Worm (Caenorhabditis elegans) whole organism, young adult: Measurements from ENCODE around the gene clec-161.

ENCODE experiments used
- F10E7.11 ChIP-seq: sonication (generic microtip); optimal IDR thresholded peaks from 2 replicates; lab custom pipeline; 2017; ENCODE audit warnings: mild to moderate bottlenecking, missing genetic modification characterization, moderate library complexity, missing compliant biosample characterization
- F22D6.2 ChIP-seq: sonication (generic microtip); optimal IDR thresholded peaks from 2 replicates; lab custom pipeline; 2016; ENCODE audit warnings: mild to moderate bottlenecking, missing genetic modification characterization, missing compliant biosample characterization
- F57C9.4 ChIP-seq: sonication (generic microtip); optimal IDR thresholded peaks from 2 replicates; lab custom pipeline; 2017; ENCODE audit warnings: mild to moderate bottlenecking, missing genetic modification characterization, missing compliant biosample characterization
- T07F8.4 ChIP-seq: sonication (generic microtip); optimal IDR thresholded peaks from 2 replicates; lab custom pipeline; 2016; ENCODE audit warnings: mild to moderate bottlenecking, missing genetic modification characterization, moderate library complexity, missing compliant biosample characterization
- cebp-1 ChIP-seq, 2 experiments: fragments of 200-800 bp in 1 of 2; sonication (Bioruptor generic) in 1 of 2; sonication (generic microtip) in 1 of 2; IDR thresholded peaks in 1 of 2; optimal IDR thresholded peaks in 1 of 2; 2 replicates each; pipeline versions ENCODE4 v1.3.6 to Lab custom; 2017 to 2022; ENCODE audit warnings: missing compliant biosample characterization in 2 of 2, missing genetic modification characterization in 2 of 2, mild to moderate bottlenecking in 1 of 2, missing genetic modification reagents in 1 of 2, moderate library complexity in 1 of 2
- nhr-90 ChIP-seq: sonication (generic microtip); optimal IDR thresholded peaks from 2 replicates; lab custom pipeline; 2016; ENCODE audit warnings: missing genotype, mild to moderate bottlenecking, missing genetic modification characterization, missing compliant biosample characterization
- snpc-4 ChIP-seq, 5 experiments: fragments of 150-350 bp in 1 of 5; sonication (generic microtip) in 4 of 5; optimal IDR thresholded peaks; 2 replicates each; lab custom pipeline; 2014 to 2018; ENCODE audit warnings: missing genetic modification characterization in 5 of 5, missing biosample characterization in 3 of 5, antibody characterized with exemption in 2 of 5, mild to moderate bottlenecking in 2 of 5, missing compliant biosample characterization in 2 of 5, missing genotype in 2 of 5, moderate library complexity in 2 of 5, missing genetic modification reagents in 1 of 5
- unc-130 ChIP-seq: sonication (generic microtip); optimal IDR thresholded peaks from 2 replicates; lab custom pipeline; 2016; ENCODE audit warnings: missing genetic modification reagents, missing genetic modification characterization, missing compliant biosample characterization
- zim-3 ChIP-seq: sonication (generic microtip); optimal IDR thresholded peaks from 2 replicates; lab custom pipeline; 2017; ENCODE audit warnings: mild to moderate bottlenecking, missing genetic modification characterization, moderate library complexity, missing compliant biosample characterization

DNA sequence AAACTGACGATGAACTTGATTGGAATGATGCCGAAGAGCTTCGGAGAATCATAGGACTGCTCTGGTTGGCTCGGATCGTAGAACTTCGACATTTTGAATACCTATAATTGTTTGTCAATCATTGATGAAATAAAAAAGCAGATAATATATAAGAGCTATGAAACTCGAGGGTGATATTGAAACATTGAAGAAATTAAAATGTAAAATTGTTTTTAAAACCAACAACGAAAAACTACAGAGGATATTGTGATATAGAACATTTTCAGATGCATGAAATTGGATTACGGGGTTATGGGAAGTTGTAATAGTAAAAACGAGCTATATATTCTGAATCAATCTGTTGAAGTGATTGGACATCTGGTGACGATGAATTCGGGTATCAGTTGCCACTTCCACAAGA is 44.1 kb downstream of the clec-161 start, which contains the start of gene C48B4.10:
- TF ChIP-seq F57C9.4: no peak
- no peak for TF ChIP-seq cebp-1 (GFP tag; IDR thresholded peaks at IDR 0.05; lab: Robert Waterston, UW)
- TF ChIP-seq cebp-1 (tag; optimal IDR thresholded peaks at IDR 0.05; lab: Kevin White, UChicago): no peak
- TF ChIP-seq zim-3 (tag; lab: Kevin White, UChicago): no peak
- TF ChIP-seq nhr-90: no peak
- TF ChIP-seq T07F8.4 (tag; lab: Kevin White, UChicago): no peak
- TF ChIP-seq unc-130 (GFP tag; lab: Kevin White, UChicago): no peak
- no peak for TF ChIP-seq F10E7.11 (tag; lab: Kevin White, UChicago)
- TF ChIP-seq F22D6.2 (tag; lab: Kevin White, UChicago): no peak
- no peak for TF ChIP-seq snpc-4 (GFP tag; optimal IDR thresholded peaks at IDR 0.05; lab: Kevin White, UChicago)
- no peak for TF ChIP-seq snpc-4 (tag; optimal IDR thresholded peaks at IDR 0.05; lab: Kevin White, UChicago)
